Fruit fly (Drosophila melanogaster) S2 (cell line): ENCODE data around the gene CG31676.

Source experiments
- CG8478 ChIP-seq: fragments of >200 bp; optimal IDR thresholded peaks from 2 replicates; lab custom pipeline; 2018
- CTCF ChIP-seq, 2 experiments: fragments of >200 bp; optimal IDR thresholded peaks; 2 replicates each; lab custom pipeline; 2018

CG31676 gene

dm6 chr2L:20840462-20841038 lies at the start of gene CG31676:
Gene CG31676, plus strand, starts transcription at chr2L:20840750.
- TF ChIP-seq CTCF (optimal IDR thresholded peaks at IDR 0.05; lab: Kevin White, UChicago) (no peak), CG8478 (no peak)

DNA sequence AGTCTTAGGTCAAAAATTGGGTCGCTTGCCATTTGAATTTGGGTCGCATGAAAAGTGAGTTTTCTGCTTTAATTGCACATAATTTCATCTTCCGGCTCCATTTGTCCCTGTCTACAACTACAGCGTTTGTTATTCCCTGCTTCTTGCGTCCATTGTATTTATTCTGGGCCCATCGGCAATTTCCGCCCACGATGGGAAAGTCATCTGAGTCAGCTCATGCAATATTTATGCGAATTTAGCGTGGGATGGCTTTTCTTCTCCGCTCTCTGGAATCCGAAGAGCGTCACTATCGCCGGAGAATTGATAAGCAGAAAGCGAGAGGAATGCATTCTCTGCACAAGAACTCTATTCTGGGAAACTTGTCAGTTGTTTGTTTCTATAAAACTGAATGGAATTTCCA lies 48.0 kb upstream of the CG31676 start:
- TF ChIP-seq CG8478 (no peak), CTCF (optimal IDR thresholded peaks at IDR 0.05; lab: Kevin White, UChicago) (no peak)

dm6 chr2L:20792988-20793544 lies 47.5 kb upstream of the CG31676 start:
- TF ChIP-seq CTCF (optimal IDR thresholded peaks at IDR 0.05; lab: Kevin White, UChicago) (no peak), CG8478 (no peak)

- TF ChIP-seq CG8478 (no peak), CTCF (optimal IDR thresholded peaks at IDR 0.05; lab: Kevin White, UChicago) (no peak)
Observed at dm6 chr2L:20793881-20794280, 46.7 kb upstream of the CG31676 start.

DNA sequence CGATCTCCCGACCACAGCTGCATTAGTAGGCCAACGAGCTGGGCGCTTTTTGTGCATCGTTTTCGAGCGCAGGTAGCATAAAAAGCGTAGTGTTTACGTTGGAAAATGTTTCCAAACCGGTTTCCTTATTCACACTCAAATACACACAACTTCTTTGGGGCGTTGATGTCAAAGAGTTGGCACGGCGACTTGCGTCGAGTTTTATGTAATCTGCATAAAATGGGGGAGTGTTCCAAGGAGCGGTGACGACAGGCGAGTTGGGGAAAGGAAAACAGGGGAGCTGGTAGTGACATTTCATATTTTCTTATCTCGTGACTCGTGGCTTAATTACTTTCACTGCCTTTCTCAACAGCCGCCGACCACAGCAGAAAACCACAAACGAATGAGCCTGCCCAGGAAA lies 45.9 kb upstream of the CG31676 start:
- TF ChIP-seq CG8478, result no peak
- TF ChIP-seq CTCF (optimal IDR thresholded peaks at IDR 0.05; lab: Kevin White, UChicago), result no peak

DNA sequence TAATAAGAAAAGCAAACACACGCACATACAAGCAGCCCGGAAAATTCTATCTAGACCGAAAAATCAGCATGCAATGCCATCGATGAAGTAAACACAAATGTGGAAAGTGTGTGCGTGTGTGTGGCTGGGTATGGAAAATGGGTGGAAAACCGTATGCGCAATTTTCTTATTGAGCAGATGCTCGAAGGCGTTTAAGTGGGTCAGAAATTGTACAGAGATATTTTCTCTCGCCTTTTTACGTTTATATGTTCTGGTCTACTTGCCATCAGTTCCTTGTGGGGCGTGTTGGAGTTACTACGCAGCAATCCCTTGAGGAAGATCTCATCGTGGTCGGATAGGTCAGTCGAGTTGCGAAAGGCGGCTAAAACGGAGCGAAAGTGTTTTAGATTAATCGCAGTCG lies 44.8 kb upstream of the CG31676 start:
- no peak for TF ChIP-seq CG8478

- TF ChIP-seq CTCF (optimal IDR thresholded peaks at IDR 0.05; lab: Kevin White, UChicago) (no peak), CG8478 (no peak)
Observed at dm6 chr2L:20796758-20797514, 43.6 kb upstream of the CG31676 start, which contains the start of gene vari. Gene vari, minus strand, starts transcription at chr2L:20797042.

dm6 chr2L:20797515-20797847 lies 43.1 kb upstream of the CG31676 start, which contains the start of gene CG9328:
Gene CG9328, plus strand, starts transcription at chr2L:20797715.
- TF ChIP-seq CG8478 (no peak), CTCF (optimal IDR thresholded peaks at IDR 0.05; lab: Kevin White, UChicago) (no peak)

DNA sequence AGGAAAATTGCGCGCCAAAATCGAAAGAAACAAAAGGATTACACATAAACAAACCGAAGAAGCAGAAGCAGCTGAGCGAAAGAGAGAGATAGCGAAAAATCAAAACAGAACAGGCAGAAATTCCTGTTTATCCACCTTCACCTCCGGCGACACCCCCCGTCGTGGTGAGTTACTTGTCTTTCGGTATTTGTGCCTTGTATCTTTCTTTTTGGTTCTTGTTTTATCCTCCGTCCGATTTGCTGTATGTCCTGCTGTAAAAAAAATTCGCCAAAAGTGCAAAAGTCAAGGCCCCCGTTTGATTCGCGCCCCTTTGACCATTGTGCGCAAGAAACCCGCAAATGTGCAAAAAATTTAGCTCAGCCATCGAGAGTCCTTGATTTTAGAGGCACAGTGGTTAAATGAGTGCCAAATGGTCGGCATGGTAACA lies 42.2 kb upstream of the CG31676 start:
- TF ChIP-seq CG8478, result no peak
- TF ChIP-seq CTCF (optimal IDR thresholded peaks at IDR 0.05; lab: Kevin White, UChicago), result no peak

DNA sequence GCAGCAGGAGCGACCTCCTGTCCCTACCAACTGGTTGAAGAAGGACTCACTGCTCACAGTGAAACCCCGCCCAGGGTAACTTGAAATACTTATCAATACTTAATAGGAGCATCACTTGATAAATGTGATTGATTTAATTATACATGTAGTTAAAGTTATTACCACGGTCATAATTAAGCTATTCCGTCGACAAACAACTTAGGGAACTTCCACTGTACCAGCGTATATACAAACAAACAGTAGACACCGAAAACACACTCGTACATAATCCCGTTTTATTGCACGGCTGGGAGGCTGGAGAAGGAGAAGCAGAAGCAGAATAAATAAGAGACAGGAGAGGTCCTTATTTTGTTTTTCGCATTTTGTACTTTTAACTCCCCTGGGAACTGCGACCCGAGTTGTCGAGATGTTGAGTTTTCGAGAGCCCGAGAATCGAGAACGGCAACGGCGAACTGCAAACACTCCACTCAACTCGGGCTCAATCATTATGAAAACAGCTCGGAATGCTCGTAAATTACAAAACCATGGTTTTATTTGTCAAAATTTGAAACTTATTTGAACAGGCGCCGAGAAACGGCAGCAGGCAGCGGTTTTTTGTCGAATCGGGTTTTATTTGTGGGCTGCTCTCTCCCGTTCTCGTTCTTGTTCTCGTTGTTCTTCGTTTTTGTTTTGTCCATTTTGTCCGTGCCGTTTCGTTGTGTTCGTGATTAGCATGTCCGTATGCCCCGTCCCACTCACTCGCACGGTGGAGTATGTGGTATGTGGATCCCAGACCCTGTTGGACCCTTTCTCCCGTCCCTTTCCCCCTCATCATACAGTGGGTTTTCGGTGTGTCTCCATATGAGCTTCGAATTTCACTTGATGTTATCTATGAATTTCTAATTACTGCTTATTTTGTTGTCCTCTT lies 40.3 kb upstream of the CG31676 start:
- TF ChIP-seq CG8478 (no peak), CTCF (optimal IDR thresholded peaks at IDR 0.05; lab: Kevin White, UChicago) (no peak)

dm6 chr2L:20801801-20802200 lies 38.7 kb upstream of the CG31676 start:
- no peak for TF ChIP-seq CTCF (optimal IDR thresholded peaks at IDR 0.05; lab: Kevin White, UChicago)
- no peak for TF ChIP-seq CG8478

dm6 chr2L:20802204-20802603 lies 38.3 kb upstream of the CG31676 start:
- TF ChIP-seq CTCF (optimal IDR thresholded peaks at IDR 0.05; lab: Kevin White, UChicago) (no peak), CG8478 (no peak)

DNA sequence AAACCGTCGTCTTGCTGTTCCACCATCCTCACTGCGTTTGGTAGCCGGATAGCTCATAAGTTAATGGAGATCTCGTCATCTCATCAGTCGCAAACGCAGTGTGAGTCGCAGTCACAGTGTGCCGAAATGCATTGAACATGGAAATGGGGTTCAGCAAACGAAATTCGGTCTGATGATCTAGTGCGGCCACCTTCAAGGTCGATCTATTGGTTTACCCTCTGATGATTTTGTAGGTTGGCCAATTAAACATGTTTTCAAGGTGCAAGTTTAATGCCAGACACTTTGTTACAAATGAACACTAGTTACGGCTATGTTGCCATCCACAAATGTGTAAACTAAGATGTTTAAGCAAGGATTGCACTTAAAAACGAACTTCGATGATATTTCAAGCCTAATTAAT lies 37.7 kb upstream of the CG31676 start:
- TF ChIP-seq CG8478, result no peak
- TF ChIP-seq CTCF (optimal IDR thresholded peaks at IDR 0.05; lab: Kevin White, UChicago), result no peak

dm6 chr2L:20803733-20804164 lies 36.8 kb upstream of the CG31676 start:
- TF ChIP-seq CG8478 (no peak), CTCF (optimal IDR thresholded peaks at IDR 0.05; lab: Kevin White, UChicago) (no peak)

dm6 chr2L:20805624-20806339 lies 34.8 kb upstream of the CG31676 start:
- TF ChIP-seq CTCF (optimal IDR thresholded peaks at IDR 0.05; lab: Kevin White, UChicago) (no peak), CG8478 (no peak)
